Fruit fly (Drosophila melanogaster) whole organism, prepupa: ENCODE results near the gene CG11619.
A peak's percentile ranks its signal among the peaks of the same experiment; 100 is the strongest.

ENCODE experiments used
- Blimp-1 ChIP-seq: fragments of 200-800 bp; sonication (Bioruptor generic); optimal IDR thresholded peaks from 3 replicates; lab custom pipeline; 2017; ENCODE audit warnings: missing biosample characterization, missing genetic modification characterization, mild to moderate bottlenecking, moderate library complexity, missing genetic modification reagents
- CG10669 ChIP-seq: fragments of 200-800 bp; sonication (Bioruptor generic); optimal IDR thresholded peaks from 3 replicates; lab custom pipeline; 2018; ENCODE audit warnings: missing biosample characterization, mild to moderate bottlenecking, missing genetic modification characterization, moderate library complexity
- CG11294 ChIP-seq: fragments of 200-800 bp; sonication (Bioruptor generic); IDR thresholded peaks from 2 replicates; pipeline ENCODE4 v1.3.6; 2022; ENCODE audit warnings: missing biosample characterization, missing genetic modification characterization
- CG11902 ChIP-seq: fragments of 200-800 bp; sonication (Bioruptor generic); optimal IDR thresholded peaks from 3 replicates; lab custom pipeline; 2016; ENCODE audit warnings: missing biosample characterization, missing genetic modification characterization
- CG15336 ChIP-seq: fragments of 200-800 bp; sonication (Bioruptor generic); IDR thresholded peaks from 2 replicates; pipeline ENCODE4 v1.3.6; 2022; ENCODE audit warnings: missing biosample characterization, missing genetic modification characterization
- CG16779 ChIP-seq: fragments of 200-800 bp; sonication (Bioruptor generic); optimal IDR thresholded peaks from 3 replicates; lab custom pipeline; 2017; ENCODE audit warnings: missing biosample characterization, mild to moderate bottlenecking, missing genetic modification characterization
- CG31627 ChIP-seq: fragments of 200-800 bp; sonication (Bioruptor generic); optimal IDR thresholded peaks from 3 replicates; lab custom pipeline; 2016; ENCODE audit warnings: missing biosample characterization, missing genetic modification characterization
- CG32006 ChIP-seq: fragments of 200-800 bp; sonication (Bioruptor generic); optimal IDR thresholded peaks from 3 replicates; lab custom pipeline; 2017; ENCODE audit warnings: missing biosample characterization, mild to moderate bottlenecking, missing genetic modification characterization
- CG3919 ChIP-seq: fragments of 200-800 bp; sonication (Bioruptor generic); optimal IDR thresholded peaks from 3 replicates; lab custom pipeline; 2016; ENCODE audit warnings: missing biosample characterization, missing genetic modification characterization
- CG4318 ChIP-seq: fragments of 200-800 bp; sonication (Bioruptor generic); optimal IDR thresholded peaks from 3 replicates; lab custom pipeline; 2017; ENCODE audit warnings: missing biosample characterization, mild to moderate bottlenecking, missing genetic modification characterization
- CG6163 ChIP-seq: fragments of 200-800 bp; sonication (Bioruptor generic); IDR thresholded peaks from 3 replicates; pipeline ENCODE4 v1.3.6; 2022; ENCODE audit warnings: missing biosample characterization, missing genetic modification characterization
- CG6792 ChIP-seq: fragments of 200-800 bp; sonication (Bioruptor generic); optimal IDR thresholded peaks from 3 replicates; lab custom pipeline; 2016; ENCODE audit warnings: missing biosample characterization, missing genetic modification characterization
- CG7368 ChIP-seq: fragments of 200-800 bp; sonication (Bioruptor generic); optimal IDR thresholded peaks from 3 replicates; lab custom pipeline; 2016; ENCODE audit warnings: missing biosample characterization, missing genetic modification characterization
- CG8119 ChIP-seq: fragments of 200-800 bp; sonication (Bioruptor generic); IDR thresholded peaks from 3 replicates; pipeline ENCODE4 v1.3.6; 2022; ENCODE audit warnings: missing biosample characterization, missing genetic modification characterization
- CG9139 ChIP-seq: fragments of 200-800 bp; sonication (Bioruptor generic); optimal IDR thresholded peaks from 3 replicates; lab custom pipeline; 2017; ENCODE audit warnings: missing biosample characterization, mild to moderate bottlenecking, missing genetic modification characterization
- Eip75B ChIP-seq: fragments of 200-800 bp; sonication (Bioruptor generic); optimal IDR thresholded peaks from 3 replicates; lab custom pipeline; 2016; ENCODE audit warnings: missing biosample characterization, missing genetic modification characterization
- Eip78C ChIP-seq: fragments of 200-800 bp; sonication (Bioruptor generic); peaks from one replicate; lab custom pipeline; 2016; ENCODE audit warnings: missing biosample characterization, missing genetic modification characterization
- Ets21C ChIP-seq: fragments of 200-800 bp; sonication (Bioruptor generic); optimal IDR thresholded peaks from 3 replicates; lab custom pipeline; 2016; ENCODE audit warnings: missing biosample characterization, missing genetic modification characterization
- Ets96B ChIP-seq: fragments of 200-800 bp; optimal IDR thresholded peaks from 2 replicates; lab custom pipeline; 2019; ENCODE audit warnings: missing biosample characterization, mild to moderate bottlenecking, missing genetic modification characterization, moderate library complexity
- Gug ChIP-seq: fragments of 200-800 bp; sonication (Bioruptor generic); IDR thresholded peaks from 2 replicates; pipeline ENCODE4 v1.3.6; 2022; ENCODE audit warnings: missing biosample characterization, missing genetic modification characterization
- Hr4 ChIP-seq: fragments of 200-800 bp; sonication (Bioruptor generic); optimal IDR thresholded peaks from 3 replicates; lab custom pipeline; 2016; ENCODE audit warnings: missing biosample characterization, missing genetic modification characterization
- OdsH ChIP-seq: fragments of 200-800 bp; sonication (Bioruptor generic); optimal IDR thresholded peaks from 3 replicates; lab custom pipeline; 2016; ENCODE audit warnings: missing biosample characterization, missing genetic modification characterization
- Sox102F ChIP-seq: fragments of 200-800 bp; sonication (Bioruptor generic); optimal IDR thresholded peaks from 2 replicates; lab custom pipeline; 2016; ENCODE audit warnings: missing biosample characterization, mild to moderate bottlenecking, missing genetic modification characterization
- Sox14 ChIP-seq: fragments of 200-800 bp; sonication (Bioruptor generic); optimal IDR thresholded peaks from 3 replicates; lab custom pipeline; 2016; ENCODE audit warnings: missing biosample characterization, missing genetic modification characterization
- Sox15 ChIP-seq: fragments of 200-800 bp; sonication (Bioruptor generic); optimal IDR thresholded peaks from 3 replicates; lab custom pipeline; 2016; ENCODE audit warnings: missing biosample characterization, missing genetic modification characterization
- achi ChIP-seq: fragments of 200-800 bp; sonication (Bioruptor generic); optimal IDR thresholded peaks from 3 replicates; lab custom pipeline; 2016; ENCODE audit warnings: missing biosample characterization, missing genetic modification characterization
- acj6 ChIP-seq: fragments of 200-800 bp; sonication (Bioruptor generic); optimal IDR thresholded peaks from 3 replicates; lab custom pipeline; 2016; ENCODE audit warnings: missing biosample characterization, missing genetic modification characterization
- cyc ChIP-seq: fragments of 200-800 bp; sonication (Bioruptor generic); optimal IDR thresholded peaks from 3 replicates; lab custom pipeline; 2016; ENCODE audit warnings: missing biosample characterization, missing genetic modification characterization
- dac ChIP-seq: fragments of 200-800 bp; sonication (Bioruptor generic); optimal IDR thresholded peaks from 2 replicates; lab custom pipeline; 2017; ENCODE audit warnings: missing biosample characterization, mild to moderate bottlenecking, missing genetic modification characterization
- dsx ChIP-seq: fragments of 200-800 bp; optimal IDR thresholded peaks from 3 replicates; lab custom pipeline; 2019; ENCODE audit warnings: missing biosample characterization, mild to moderate bottlenecking, missing genetic modification characterization, moderate library complexity; ENCODE audit not compliant: poor library complexity, severe bottlenecking
- fd59A ChIP-seq: fragments of 200-800 bp; sonication (Bioruptor generic); optimal IDR thresholded peaks from 2 replicates; lab custom pipeline; 2017; ENCODE audit warnings: missing biosample characterization, mild to moderate bottlenecking, missing genetic modification characterization, missing genetic modification reagents
- lz ChIP-seq: fragments of 200-800 bp; sonication (Bioruptor generic); optimal IDR thresholded peaks from 3 replicates; lab custom pipeline; 2016; ENCODE audit warnings: missing biosample characterization, missing genetic modification characterization
- pdm3 ChIP-seq: fragments of 200-800 bp; sonication (Bioruptor generic); optimal IDR thresholded peaks from 3 replicates; lab custom pipeline; 2016; ENCODE audit warnings: missing biosample characterization, missing genetic modification characterization
- spab ChIP-seq: fragments of 200-800 bp; sonication (Bioruptor generic); optimal IDR thresholded peaks from 2 replicates; lab custom pipeline; 2017; ENCODE audit warnings: missing biosample characterization, mild to moderate bottlenecking, missing genetic modification characterization, missing genetic modification reagents
- ss ChIP-seq, 2 experiments: fragments of 200-800 bp; sonication (Bioruptor generic); optimal IDR thresholded peaks; 2 replicates in 1 of 2; 3 replicates in 1 of 2; lab custom pipeline; 2017 to 2018; ENCODE audit warnings: mild to moderate bottlenecking in 2 of 2, missing biosample characterization in 2 of 2, missing genetic modification characterization in 2 of 2, moderate library complexity in 1 of 2
- svp ChIP-seq: fragments of 200-800 bp; sonication (Bioruptor generic); peaks from one replicate; lab custom pipeline; 2016; ENCODE audit warnings: missing biosample characterization, missing genetic modification characterization
- vri ChIP-seq: fragments of 200-800 bp; sonication (Bioruptor generic); optimal IDR thresholded peaks from 3 replicates; lab custom pipeline; 2016; ENCODE audit warnings: missing biosample characterization, mild to moderate bottlenecking, missing genetic modification characterization

Gene CG11619

DNA sequence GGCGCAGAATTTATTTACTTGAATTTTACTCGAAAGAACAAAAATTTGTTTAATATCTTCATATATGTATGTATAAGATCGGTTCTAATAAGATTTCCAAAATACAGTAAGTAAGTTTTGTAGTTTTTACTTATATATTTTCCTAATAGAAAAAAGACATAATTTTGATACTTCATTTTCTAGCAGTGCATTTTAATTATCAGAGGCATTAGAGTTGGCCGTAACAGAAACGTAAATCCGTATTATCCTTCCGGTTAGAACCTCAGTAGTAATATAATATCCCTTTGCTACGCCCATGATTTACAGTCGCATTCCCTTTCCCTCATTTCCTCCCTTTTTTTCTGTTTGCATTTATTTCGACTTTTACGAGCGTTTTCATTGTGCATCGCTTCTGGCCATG, 11.4 kb downstream of the CG11619 start (continued):
- TF ChIP-seq CG7368 (GFP tag; lab: Kevin White, UChicago) (no peak), Sox14 (peak; percentile 31), dac (no peak), Gug (GFP tag; lab: Robert Waterston, UW) (no peak), CG11902 (GFP tag; lab: Kevin White, UChicago) (no peak), dsx (GFP tag; lab: Kevin White, UChicago) (no peak), CG9139 (GFP tag; lab: Kevin White, UChicago) (no peak), acj6 (GFP tag; lab: Kevin White, UChicago) (peak; percentile 22), CG16779 (no peak), CG32006 (no peak), Eip75B (no peak), CG4318 (GFP tag; lab: Kevin White, UChicago) (no peak), Sox15 (GFP tag; lab: Kevin White, UChicago) (no peak), ss (GFP tag; optimal IDR thresholded peaks at IDR 0.05; lab: Kevin White, UChicago) (no peak), lz (GFP tag; lab: Kevin White, UChicago) (peak; percentile 24), Ets21C (no peak), CG3919 (GFP tag; lab: Kevin White, UChicago) (no peak), CG11294 (GFP tag; lab: Robert Waterston, UW) (no peak), Sox102F (GFP tag; lab: Kevin White, UChicago) (peak; percentile 5), achi (GFP tag; lab: Kevin White, UChicago) (peak; percentile 25), fd59A (GFP tag; lab: Kevin White, UChicago) (no peak), Hr4 (no peak), Eip78C (GFP tag; lab: Kevin White, UChicago) (peak; percentile 76), vri (no peak), Blimp-1 (GFP tag; lab: Kevin White, UChicago) (no peak), spab (GFP tag; lab: Kevin White, UChicago) (no peak), CG8119 (GFP tag; lab: Robert Waterston, UW) (no peak), cyc (no peak), svp (GFP tag; lab: Kevin White, UChicago) (peak; percentile 76), Ets96B (tag; lab: Kevin White, UChicago) (no peak)

DNA sequence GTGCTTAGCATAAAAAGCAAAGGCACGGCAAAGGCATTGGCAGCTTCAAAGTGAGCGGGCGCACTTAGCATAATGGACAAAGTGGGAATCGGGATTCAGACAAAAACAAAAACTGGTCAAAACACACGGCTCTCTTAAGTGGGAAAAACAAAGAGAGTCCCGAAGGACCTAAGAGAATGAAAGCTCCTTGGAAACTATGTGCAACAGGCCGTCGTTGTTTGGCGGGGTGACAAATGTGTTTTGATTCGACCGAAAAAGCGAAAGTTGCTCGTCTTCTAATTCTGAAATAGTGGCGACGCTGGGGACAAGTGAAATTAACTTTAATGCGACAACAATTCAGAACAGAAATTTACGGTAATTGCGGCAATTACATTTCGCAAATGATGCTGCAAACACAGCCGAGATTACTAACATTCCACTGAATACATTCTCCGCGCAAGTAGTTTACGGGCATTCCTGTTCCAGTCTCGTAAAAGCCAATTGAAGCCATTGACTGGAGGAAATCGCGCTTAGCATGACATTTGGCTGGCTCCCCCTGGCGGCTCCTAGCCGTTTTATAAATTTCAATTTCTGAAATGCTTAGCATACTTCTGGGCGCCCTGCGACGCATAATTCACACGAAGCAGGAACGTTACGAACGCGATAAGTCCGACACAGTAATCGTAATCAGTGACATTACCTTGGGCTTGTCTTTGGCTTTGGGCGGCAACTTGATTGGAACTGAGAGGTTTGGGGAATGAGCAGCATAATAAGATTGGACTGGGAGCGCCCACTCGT, 19.7 kb downstream of the CG11619 start:
- TF ChIP-seq CG3919 (GFP tag; lab: Kevin White, UChicago) (peak; percentile 10), pdm3 (GFP tag; lab: Kevin White, UChicago) (peak; percentile 8), CG31627 (GFP tag; lab: Kevin White, UChicago) (peak; percentile 38), Eip78C (GFP tag; lab: Kevin White, UChicago) (peak; percentile 62), CG6163 (GFP tag; lab: Robert Waterston, UW) (0 out of 3 replicates have a peak, but pooled peaks have one; percentile 25), CG10669 (no peak), CG15336 (GFP tag; lab: Robert Waterston, UW) (no peak)

DNA sequence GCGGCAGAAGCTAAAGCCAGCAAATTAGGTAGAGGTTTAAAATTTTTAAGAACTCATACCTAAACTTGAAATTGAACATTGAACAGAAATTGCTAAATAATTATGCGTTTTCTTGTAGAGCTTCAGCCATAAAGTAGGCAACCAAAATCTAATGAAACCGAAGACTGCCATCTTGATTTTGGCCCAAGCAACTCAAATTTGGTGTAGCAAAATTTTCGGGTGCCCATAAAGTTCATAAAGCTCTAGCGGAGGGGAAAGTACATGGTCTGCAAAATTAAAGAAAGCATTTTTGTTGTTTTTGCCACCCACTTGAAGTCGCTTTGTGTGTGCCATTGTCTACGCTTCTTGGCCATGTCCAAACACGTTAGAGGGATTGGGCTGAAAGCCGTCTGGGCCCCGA, 31.1 kb downstream of the CG11619 start:
- TF ChIP-seq Eip78C (GFP tag; lab: Kevin White, UChicago) (peak; percentile 22), OdsH (GFP tag; lab: Kevin White, UChicago) (no peak), Gug (GFP tag; lab: Robert Waterston, UW) (no peak), CG6792 (GFP tag; lab: Kevin White, UChicago) (no peak)
